Worm (Caenorhabditis elegans): ENCODE results near the gene flp-28.

- TF ChIP-seq snpc-4 (tag; optimal IDR thresholded peaks at IDR 0.05): no peak
- no peak for TF ChIP-seq sptf-1 (tag; optimal IDR thresholded peaks at IDR 0.05)
- TF ChIP-seq unc-62 (GFP tag; optimal IDR thresholded peaks at IDR 0.05): no peak
- no peak for TF ChIP-seq pha-4 (tag; optimal IDR thresholded peaks at IDR 0.05)
- TF ChIP-seq lsy-2 (tag; optimal IDR thresholded peaks at IDR 0.05): no peak
- TF ChIP-seq elt-1 (tag; optimal IDR thresholded peaks at IDR 0.05; ENCODE audit: borderline replicate concordance, insufficient read depth): no peak
- TF ChIP-seq elt-3 (tag; optimal IDR thresholded peaks at IDR 0.05): no peak
Measured at ce11 chrX:10078089-10078488, 9.7 kb downstream of the flp-28 start.
